Fruit fly (Drosophila melanogaster): ENCODE results near the gene Klc.
A peak's percentile ranks its signal among the peaks of the same experiment; 100 is the strongest.

Gene Klc

DNA sequence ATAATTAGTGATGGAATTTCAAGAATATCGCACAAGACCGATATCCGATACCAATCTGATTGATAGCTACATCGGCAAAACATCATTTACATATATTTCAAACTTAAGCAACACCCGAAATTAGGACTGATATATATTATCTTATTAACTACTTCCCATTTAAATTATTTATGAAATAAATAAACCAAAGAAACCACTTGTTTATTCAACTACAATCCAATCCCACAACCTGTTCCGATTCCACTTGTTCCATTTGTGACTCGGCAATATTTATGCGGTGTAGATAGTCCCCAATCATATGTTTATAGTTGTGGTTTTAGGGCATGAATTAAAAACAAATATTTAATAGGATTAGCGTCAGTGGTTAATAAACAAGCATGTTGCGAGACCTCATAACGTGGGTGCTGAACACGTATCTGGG lies 4.9 kb upstream of the Klc start, which contains the start of the genes CG10973 and Vps13D (continued):
- TF ChIP-seq p53 (GFP tag; optimal IDR thresholded peaks at IDR 0.05) = no peak
- no peak for TF ChIP-seq CG8388 (GFP tag; optimal IDR thresholded peaks at IDR 0.05)
- TF ChIP-seq PHDP (tag; optimal IDR thresholded peaks at IDR 0.05) = no peak
- TF ChIP-seq prd (optimal IDR thresholded peaks at IDR 0.05) = no peak
- no peak for TF ChIP-seq prd (GFP tag; IDR thresholded peaks at IDR 0.05)
- no peak for TF ChIP-seq lab (GFP tag; optimal IDR thresholded peaks at IDR 0.05)
- TF ChIP-seq Dip3 (GFP tag; optimal IDR thresholded peaks at IDR 0.05) = no peak
- TF ChIP-seq CG6854 (GFP tag; optimal IDR thresholded peaks at IDR 0.05) = no peak
- no peak for TF ChIP-seq CG31224 (GFP tag; IDR thresholded peaks at IDR 0.05)
- TF ChIP-seq Atf6 (GFP tag; IDR thresholded peaks at IDR 0.05) = peak; percentile 70
- no peak for TF ChIP-seq CG14441 (GFP tag; IDR thresholded peaks at IDR 0.05)
- no peak; the same call in 1 of the 2 replicates for TF ChIP-seq Ada2b (GFP tag; IDR thresholded peaks at IDR 0.05)
- no peak for TF ChIP-seq hkb (optimal IDR thresholded peaks at IDR 0.05)
- TF ChIP-seq hkb (GFP tag; IDR thresholded peaks at IDR 0.05) = peak; percentile 55; the same call in 1 of the 2 replicates
- peak; percentile 18 for TF ChIP-seq CG4820 (GFP tag; optimal IDR thresholded peaks at IDR 0.05)
- TF ChIP-seq Xrp1 (GFP tag; IDR thresholded peaks at IDR 0.05) = peak; percentile 58; the same call in 1 of the 2 replicates
- no peak for TF ChIP-seq CG30431 (GFP tag; optimal IDR thresholded peaks at IDR 0.05)
- TF ChIP-seq Trl (optimal IDR thresholded peaks at IDR 0.05) = no peak
- peak; percentile 24 for TF ChIP-seq Trl (GFP tag; optimal IDR thresholded peaks at IDR 0.05)
- no peak for TF ChIP-seq CG6813 (GFP tag; optimal IDR thresholded peaks at IDR 0.05)
- TF ChIP-seq chm (GFP tag; IDR thresholded peaks at IDR 0.05) = no peak
- no peak for TF ChIP-seq jigr1 (GFP tag; IDR thresholded peaks at IDR 0.05)
- TF ChIP-seq bsh (GFP tag; optimal IDR thresholded peaks at IDR 0.05) = no peak
- no peak for TF ChIP-seq chif (GFP tag; optimal IDR thresholded peaks at IDR 0.05)
- TF ChIP-seq ERR (GFP tag; optimal IDR thresholded peaks at IDR 0.05) = no peak
- peak; percentile 82 for TF ChIP-seq CrebB (tag; optimal IDR thresholded peaks at IDR 0.05)
- TF ChIP-seq CG6272 (GFP tag; IDR thresholded peaks at IDR 0.05) = no peak
- TF ChIP-seq CG11695 (GFP tag; IDR thresholded peaks at IDR 0.05) = no peak
- no peak for TF ChIP-seq CG3281 (GFP tag; optimal IDR thresholded peaks at IDR 0.05)
- peak; percentile 3 for TF ChIP-seq zfh2 (GFP tag; optimal IDR thresholded peaks at IDR 0.05)
- TF ChIP-seq CG15696 (tag; optimal IDR thresholded peaks at IDR 0.05) = no peak
- peak; percentile 52 for TF ChIP-seq CG4424 (GFP tag; optimal IDR thresholded peaks at IDR 0.05)
- no peak for TF ChIP-seq CG2712 (tag; optimal IDR thresholded peaks at IDR 0.05)
- TF ChIP-seq tio (GFP tag; optimal IDR thresholded peaks at IDR 0.05) = no peak
- TF ChIP-seq CG11696 (GFP tag; IDR thresholded peaks at IDR 0.05) = peak; percentile 51; the same call in 1 of the 2 replicates
- no peak for TF ChIP-seq dimm (GFP tag; IDR thresholded peaks at IDR 0.05)
- TF ChIP-seq CG17802 (tag; optimal IDR thresholded peaks at IDR 0.05) = no peak
- TF ChIP-seq Spps (tag; optimal IDR thresholded peaks at IDR 0.05) = no peak
- peak; percentile 64 for TF ChIP-seq CG7963 (GFP tag; IDR thresholded peaks at IDR 0.05; ENCODE audit: partially characterized antibody)
- TF ChIP-seq D19B (GFP tag; optimal IDR thresholded peaks at IDR 0.05) = no peak
- TF ChIP-seq CG31388 (GFP tag; optimal IDR thresholded peaks at IDR 0.05) = no peak
- peak; percentile 53 for TF ChIP-seq CG7928 (GFP tag; optimal IDR thresholded peaks at IDR 0.05)
- no peak for TF ChIP-seq Camta (GFP tag; optimal IDR thresholded peaks at IDR 0.05)
- TF ChIP-seq CG6683 (GFP tag; optimal IDR thresholded peaks at IDR 0.05) = no peak
- peak; percentile 70 for TF ChIP-seq CG4617 (GFP tag; optimal IDR thresholded peaks at IDR 0.05; ENCODE audit: borderline replicate concordance)
- peak; percentile 58 for TF ChIP-seq BtbVII (GFP tag; optimal IDR thresholded peaks at IDR 0.05)
- no peak for TF ChIP-seq sens-2 (GFP tag; IDR thresholded peaks at IDR 0.05)
- peak; percentile 53 for TF ChIP-seq CG2120 (GFP tag; optimal IDR thresholded peaks at IDR 0.05)
- TF ChIP-seq CG16863 (GFP tag; optimal IDR thresholded peaks at IDR 0.05) = peak; percentile 27
- TF ChIP-seq disco-r (GFP tag; optimal IDR thresholded peaks at IDR 0.05) = no peak
- TF ChIP-seq h (optimal IDR thresholded peaks at IDR 0.05) = no peak
- TF ChIP-seq Deaf1 (tag; optimal IDR thresholded peaks at IDR 0.05) = no peak
- TF ChIP-seq CG10431 (GFP tag; optimal IDR thresholded peaks at IDR 0.05) = no peak
